Fruit fly (Drosophila melanogaster): Measurements from ENCODE around the gene CG5070.

Gene CG5070

dm6 chrX:17237421-17237820 lies 34.5 kb downstream of the CG5070 start (continued):
- TF ChIP-seq CG9139 (GFP tag; optimal IDR thresholded peaks at IDR 0.05) (peak; percentile 18), CG6854 (GFP tag; optimal IDR thresholded peaks at IDR 0.05) (no peak), cyc (GFP tag; optimal IDR thresholded peaks at IDR 0.05) (peak; percentile 21), CG11762 (GFP tag; optimal IDR thresholded peaks at IDR 0.05; ENCODE audit: insufficient read depth) (peak; percentile 63), fd85E (GFP tag; optimal IDR thresholded peaks at IDR 0.05) (no peak), lz (GFP tag; optimal IDR thresholded peaks at IDR 0.05) (peak; percentile 28), CG11902 (GFP tag; optimal IDR thresholded peaks at IDR 0.05) (peak; percentile 13), eg (GFP tag; IDR thresholded peaks at IDR 0.05) (peak; percentile 74), CG11294 (GFP tag; IDR thresholded peaks at IDR 0.05) (no peak), CG16779 (tag; optimal IDR thresholded peaks at IDR 0.05) (no peak), CG31627 (GFP tag; optimal IDR thresholded peaks at IDR 0.05) (peak; percentile 19), Sox14 (GFP tag; optimal IDR thresholded peaks at IDR 0.05) (peak; percentile 41), CG6163 (GFP tag; IDR thresholded peaks at IDR 0.05) (peak; percentile 62), fd59A (GFP tag; optimal IDR thresholded peaks at IDR 0.05) (peak; percentile 46), Eip93F (GFP tag; optimal IDR thresholded peaks at IDR 0.05) (no peak), CG7368 (GFP tag; optimal IDR thresholded peaks at IDR 0.05) (peak; percentile 63), Blimp-1 (GFP tag; optimal IDR thresholded peaks at IDR 0.05) (no peak), CG15336 (GFP tag; IDR thresholded peaks at IDR 0.05) (peak; percentile 87), CG10669 (GFP tag; optimal IDR thresholded peaks at IDR 0.05) (no peak), CG34406 (GFP tag; optimal IDR thresholded peaks at IDR 0.05) (peak; percentile 67), topi (GFP tag; optimal IDR thresholded peaks at IDR 0.05) (peak; percentile 46), CG10631 (GFP tag; optimal IDR thresholded peaks at IDR 0.05) (peak; percentile 73), CG1621 (tag; optimal IDR thresholded peaks at IDR 0.05) (peak; percentile 2), Hr38 (GFP tag; optimal IDR thresholded peaks at IDR 0.05) (no peak), Hr39 (GFP tag; optimal IDR thresholded peaks at IDR 0.05) (no peak), spab (GFP tag; optimal IDR thresholded peaks at IDR 0.05) (peak; percentile 55), CG3919 (GFP tag; optimal IDR thresholded peaks at IDR 0.05) (peak; percentile 77), CG8632 (GFP tag; optimal IDR thresholded peaks at IDR 0.05) (peak; percentile 71), OdsH (GFP tag; optimal IDR thresholded peaks at IDR 0.05) (peak; percentile 72)

dm6 chrX:17244854-17245253 lies 41.9 kb downstream of the CG5070 start, which contains the start of gene CG8915:
TSS of gene CG8915 (minus strand) at chrX:17245001.
- TF ChIP-seq CG6854 (GFP tag; optimal IDR thresholded peaks at IDR 0.05) (no peak), Eip78C (GFP tag) (peak; percentile 46), Lpt (GFP tag; optimal IDR thresholded peaks at IDR 0.05) (no peak), CG1621 (tag; optimal IDR thresholded peaks at IDR 0.05) (no peak)

- TF ChIP-seq Blimp-1 (GFP tag; optimal IDR thresholded peaks at IDR 0.05) (no peak), CG6163 (GFP tag; IDR thresholded peaks at IDR 0.05) (no peak), CG6854 (GFP tag; optimal IDR thresholded peaks at IDR 0.05) (no peak), lz (GFP tag; optimal IDR thresholded peaks at IDR 0.05) (no peak)
Measured at dm6 chrX:17246916-17247315, 44.0 kb downstream of the CG5070 start, which contains the start of gene CG42854. TSS of gene CG42854 (minus strand) at chrX:17247016.

DNA sequence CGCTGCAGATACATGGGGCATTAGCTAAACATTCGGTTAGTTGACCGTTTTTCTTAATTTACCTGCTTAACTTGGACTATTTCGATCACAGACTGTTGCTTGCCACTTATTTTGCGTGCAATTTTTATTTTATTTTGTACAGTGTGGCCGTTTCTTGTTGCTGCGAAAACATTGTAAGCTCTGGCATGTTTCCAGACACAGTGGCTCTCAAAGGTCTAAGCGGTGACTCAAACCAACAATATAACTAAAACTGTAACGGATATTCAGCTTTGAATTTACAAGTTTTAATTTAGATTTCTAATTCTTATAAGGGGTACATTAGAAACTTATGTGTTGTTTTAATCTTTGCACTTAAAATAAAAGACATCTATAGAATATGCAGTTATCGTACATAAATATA lies 46.4 kb downstream of the CG5070 start, which contains the start of gene CG8675:
CG8675 (minus strand) TSS at position 177 of the 400 bp plus-strand sequence.
- TF ChIP-seq CG31627 (GFP tag; optimal IDR thresholded peaks at IDR 0.05) (no peak), Met (GFP tag; optimal IDR thresholded peaks at IDR 0.05) (no peak), pdm3 (GFP tag; optimal IDR thresholded peaks at IDR 0.05) (no peak), CG8632 (GFP tag; optimal IDR thresholded peaks at IDR 0.05) (no peak), svp (GFP tag) (no peak), Hr39 (GFP tag; optimal IDR thresholded peaks at IDR 0.05) (no peak), dsx (GFP tag; optimal IDR thresholded peaks at IDR 0.05; ENCODE audit: poor library complexity, severe bottlenecking) (peak; percentile 76), Eip78C (GFP tag) (peak; percentile 59), Eip93F (GFP tag; optimal IDR thresholded peaks at IDR 0.05) (no peak), CG11902 (GFP tag; optimal IDR thresholded peaks at IDR 0.05) (no peak), CG4318 (GFP tag; optimal IDR thresholded peaks at IDR 0.05) (no peak)
